Fruit fly (Drosophila melanogaster) whole organism, wandering third instar larva: ENCODE data around the gene Polr3E.
A peak's percentile ranks its signal among the peaks of the same experiment; 100 is the strongest.

Source experiments
- Abd-B ChIP-seq: fragments of >200 bp; optimal IDR thresholded peaks from 2 replicates; lab custom pipeline; 2017; ENCODE audit warnings: missing biosample characterization, missing genetic modification characterization
- CG32264 ChIP-seq: fragments of 200-800 bp; sonication (Bioruptor generic); optimal IDR thresholded peaks from 2 replicates; lab custom pipeline; 2016; ENCODE audit warnings: missing biosample characterization, missing genetic modification characterization
- CG9705 ChIP-seq: fragments of 200-800 bp; sonication (Bioruptor generic); optimal IDR thresholded peaks from 2 replicates; lab custom pipeline; 2018; ENCODE audit warnings: missing biosample characterization, mild to moderate bottlenecking, missing genetic modification characterization
- CrebA ChIP-seq: fragments of 200-800 bp; sonication (Bioruptor generic); optimal IDR thresholded peaks from 2 replicates; lab custom pipeline; 2016; ENCODE audit warnings: missing biosample characterization, mild to moderate bottlenecking, missing genetic modification characterization, borderline replicate concordance
- Dfd ChIP-seq: fragments of >200 bp; optimal IDR thresholded peaks from 2 replicates; lab custom pipeline; 2017; ENCODE audit warnings: missing biosample characterization, missing genetic modification characterization
- Dif ChIP-seq: fragments of 200-275, 200-300 bp; sonication (Bioruptor generic); optimal IDR thresholded peaks from 2 replicates; lab custom pipeline; 2018; ENCODE audit warnings: missing biosample characterization, missing genetic modification characterization; ENCODE audit not compliant: partially characterized antibody
- GATAd ChIP-seq: sonication (Bioruptor generic); optimal IDR thresholded peaks from 2 replicates; lab custom pipeline; 2016; ENCODE audit warnings: missing biosample characterization, missing genetic modification characterization
- HLH106 ChIP-seq: fragments of 200-800 bp; optimal IDR thresholded peaks from 3 replicates; lab custom pipeline; 2019; ENCODE audit warnings: missing biosample characterization, mild to moderate bottlenecking, missing genetic modification characterization, moderate library complexity
- Hnf4 ChIP-seq: fragments of 200-800 bp; sonication (Bioruptor generic); optimal IDR thresholded peaks from 2 replicates; lab custom pipeline; 2016; ENCODE audit warnings: missing biosample characterization, mild to moderate bottlenecking, missing genetic modification characterization
- Hr78 ChIP-seq: fragments of >200 bp; optimal IDR thresholded peaks from 2 replicates; lab custom pipeline; 2017; ENCODE audit warnings: missing biosample characterization, missing genetic modification characterization
- Hr83 ChIP-seq: fragments of 200-300 bp; sonication (Bioruptor generic); optimal IDR thresholded peaks from 2 replicates; lab custom pipeline; 2016; ENCODE audit warnings: missing biosample characterization, mild to moderate bottlenecking, missing genetic modification characterization, moderate library complexity; ENCODE audit not compliant: poor library complexity, severe bottlenecking
- Jra ChIP-seq: sonication (Bioruptor generic); optimal IDR thresholded peaks from 2 replicates; lab custom pipeline; 2016; ENCODE audit warnings: missing biosample characterization, missing genetic modification characterization
- Mio ChIP-seq: sonication (Bioruptor generic); optimal IDR thresholded peaks from 2 replicates; lab custom pipeline; 2016; ENCODE audit warnings: missing biosample characterization, missing genetic modification characterization
- Myc ChIP-seq: fragments of >200 bp; optimal IDR thresholded peaks from 2 replicates; lab custom pipeline; 2017
- N ChIP-seq: fragments of >200 bp; optimal IDR thresholded peaks from 2 replicates; lab custom pipeline; 2018; ENCODE audit warnings: missing biosample characterization, missing external identifiers, missing genetic modification characterization
- OdsH ChIP-seq: fragments of 200-800 bp; sonication (Bioruptor generic); optimal IDR thresholded peaks from 2 replicates; lab custom pipeline; 2016; ENCODE audit warnings: missing biosample characterization, mild to moderate bottlenecking, missing genetic modification characterization
- Rel ChIP-seq, 2 experiments: fragments of 200-800 bp; sonication (Bioruptor generic) in 1 of 2; optimal IDR thresholded peaks; 2 replicates in 1 of 2; 3 replicates in 1 of 2; lab custom pipeline; 2016 to 2019; ENCODE audit warnings: mild to moderate bottlenecking in 2 of 2, missing biosample characterization in 2 of 2, missing genetic modification characterization in 2 of 2, moderate library complexity in 1 of 2
- Sp1 ChIP-seq: fragments of 200-800 bp; sonication (Bioruptor generic); optimal IDR thresholded peaks from 3 replicates; lab custom pipeline; 2019; ENCODE audit warnings: missing biosample characterization, mild to moderate bottlenecking, missing genetic modification characterization, moderate library complexity
- Vsx2 ChIP-seq: fragments of 200-300, 225-300 bp; sonication (Bioruptor generic); optimal IDR thresholded peaks from 2 replicates; lab custom pipeline; 2018; ENCODE audit warnings: missing biosample characterization, missing genetic modification characterization; ENCODE audit not compliant: partially characterized antibody
- br ChIP-seq: fragments of 200-800 bp; sonication (Bioruptor generic); optimal IDR thresholded peaks from 2 replicates; lab custom pipeline; 2016; ENCODE audit warnings: missing biosample characterization, missing genetic modification characterization
- brk ChIP-seq: fragments of 200-800 bp; sonication (Bioruptor generic); optimal IDR thresholded peaks from 2 replicates; lab custom pipeline; 2016; ENCODE audit warnings: missing biosample characterization, mild to moderate bottlenecking, missing genetic modification characterization
- dl ChIP-seq, 2 experiments: fragments of 175-275, 200-275 bp in 1 of 2; fragments of 200-275 bp in 1 of 2; sonication (Bioruptor generic); optimal IDR thresholded peaks; lab custom pipeline; 2018; ENCODE audit warnings: mild to moderate bottlenecking in 2 of 2, missing biosample characterization in 2 of 2, missing genetic modification characterization in 2 of 2, moderate library complexity in 2 of 2; ENCODE audit not compliant: partially characterized antibody in 2 of 2, insufficient read depth in 1 of 2
- dmrt93B ChIP-seq: fragments of 200-800 bp; sonication (Bioruptor generic); optimal IDR thresholded peaks from 2 replicates; lab custom pipeline; 2018; ENCODE audit warnings: missing biosample characterization, mild to moderate bottlenecking, missing genetic modification characterization
- dsf ChIP-seq: sonication (Bioruptor generic); optimal IDR thresholded peaks from 2 replicates; lab custom pipeline; 2016; ENCODE audit warnings: missing biosample characterization, missing genetic modification characterization, borderline replicate concordance
- ey ChIP-seq: fragments of 200-800 bp; sonication (Bioruptor generic); optimal IDR thresholded peaks from 2 replicates; lab custom pipeline; 2016; ENCODE audit warnings: missing biosample characterization, missing genetic modification characterization
- foxo ChIP-seq, 2 experiments: fragments of 200-800 bp; sonication (Bioruptor generic); optimal IDR thresholded peaks; 2 replicates in 1 of 2; 3 replicates in 1 of 2; lab custom pipeline; 2016 to 2017; ENCODE audit warnings: missing biosample characterization in 2 of 2, missing genetic modification characterization in 2 of 2
- fru ChIP-seq: fragments of 200-800 bp; sonication (Bioruptor generic); optimal IDR thresholded peaks from 3 replicates; lab custom pipeline; 2016; ENCODE audit warnings: missing biosample characterization, mild to moderate bottlenecking, missing genetic modification characterization
- h ChIP-seq: fragments of 200-800 bp; sonication (Bioruptor generic); optimal IDR thresholded peaks from 3 replicates; lab custom pipeline; 2016; ENCODE audit warnings: missing biosample characterization, mild to moderate bottlenecking, missing genetic modification characterization
- jim ChIP-seq: fragments of 175-275, 200-325 bp; sonication (Bioruptor generic); optimal IDR thresholded peaks from 2 replicates; lab custom pipeline; 2016; ENCODE audit warnings: missing biosample characterization, mild to moderate bottlenecking, missing genetic modification characterization
- lola ChIP-seq: fragments of >200 bp; optimal IDR thresholded peaks from 2 replicates; lab custom pipeline; 2017; ENCODE audit warnings: missing biosample characterization, missing genetic modification characterization
- pan ChIP-seq: fragments of >200 bp; optimal IDR thresholded peaks from 2 replicates; lab custom pipeline; 2017
- psq ChIP-seq: fragments of 200-800 bp; sonication (Bioruptor generic); optimal IDR thresholded peaks from 3 replicates; lab custom pipeline; 2017; ENCODE audit warnings: missing biosample characterization, mild to moderate bottlenecking, missing genetic modification characterization, moderate library complexity
- rgr ChIP-seq: fragments of 200-800 bp; sonication (Bioruptor generic); optimal IDR thresholded peaks from 3 replicates; lab custom pipeline; 2016; ENCODE audit warnings: missing biosample characterization, mild to moderate bottlenecking, missing genetic modification characterization
- sage ChIP-seq: fragments of 200-800 bp; sonication (Bioruptor generic); optimal IDR thresholded peaks from 2 replicates; lab custom pipeline; 2016; ENCODE audit warnings: missing biosample characterization, mild to moderate bottlenecking, missing genetic modification characterization
- sv ChIP-seq: fragments of 200-800 bp; sonication (Bioruptor generic); optimal IDR thresholded peaks from 3 replicates; lab custom pipeline; 2016; ENCODE audit warnings: missing biosample characterization, missing genetic modification characterization
- tai ChIP-seq: sonication (Bioruptor generic); optimal IDR thresholded peaks from 2 replicates; lab custom pipeline; 2016; ENCODE audit warnings: missing biosample characterization, missing genetic modification characterization
- usp ChIP-seq: fragments of >200 bp; optimal IDR thresholded peaks from 2 replicates; lab custom pipeline; 2017; ENCODE audit warnings: missing biosample characterization, missing genetic modification characterization
- woc ChIP-seq: sonication (Bioruptor generic); optimal IDR thresholded peaks from 2 replicates; lab custom pipeline; 2016; ENCODE audit warnings: missing biosample characterization, mild to moderate bottlenecking, missing genetic modification characterization

Gene Polr3E

dm6 chr3L:21040831-21041230 lies 9.2 kb downstream of the Polr3E start:
- TF ChIP-seq fru (GFP tag; lab: Kevin White, UChicago) (no peak), Sp1 (GFP tag; lab: Kevin White, UChicago) (no peak), Rel (GFP tag; optimal IDR thresholded peaks at IDR 0.05; lab: Kevin White, UChicago) (no peak), Rel (tag; optimal IDR thresholded peaks at IDR 0.05; lab: Kevin White, UChicago) (peak; percentile 43)

dm6 chr3L:21041952-21042933 lies 10.6 kb downstream of the Polr3E start:
- TF ChIP-seq Hnf4 (GFP tag; lab: Kevin White, UChicago) (peak; percentile 7), ey (GFP tag; lab: Kevin White, UChicago) (peak; percentile 26), CG9705 (GFP tag; lab: Kevin White, UChicago) (no peak), HLH106 (tag; lab: Kevin White, UChicago) (peak; percentile 48), jim (GFP tag; lab: Kevin White, UChicago) (no peak), lola (GFP tag; lab: Kevin White, UChicago) (no peak), psq (GFP tag; lab: Kevin White, UChicago) (peak; percentile 18), OdsH (peak; percentile 9), br (GFP tag; lab: Kevin White, UChicago) (peak; percentile 20), sage (GFP tag; lab: Kevin White, UChicago) (no peak), pan (lab: Kevin White, UChicago) (no peak), sv (GFP tag; lab: Kevin White, UChicago) (no peak), dl (GFP tag; optimal IDR thresholded peaks at IDR 0.05; lab: Kevin White, UChicago; ENCODE audit: insufficient read depth in 1 of 2, partially characterized antibody in 2 of 2) (no peak), CrebA (GFP tag; lab: Kevin White, UChicago) (no peak), tai (GFP tag; lab: Kevin White, UChicago) (no peak), rgr (GFP tag; lab: Kevin White, UChicago) (peak; percentile 19), woc (GFP tag; lab: Kevin White, UChicago) (no peak), Dfd (GFP tag; lab: Kevin White, UChicago) (no peak), foxo (GFP tag; optimal IDR thresholded peaks at IDR 0.05; lab: Kevin White, UChicago) (peak in 1 of 2 experiments; percentile 50), Myc (lab: Kevin White, UChicago) (no peak), CG32264 (GFP tag; lab: Kevin White, UChicago) (no peak), Jra (GFP tag; lab: Kevin White, UChicago) (no peak), Abd-B (GFP tag; lab: Kevin White, UChicago) (no peak), brk (no peak), Vsx2 (GFP tag; lab: Kevin White, UChicago) (no peak), N (GFP tag; lab: Kevin White, UChicago) (no peak), fru (GFP tag; lab: Kevin White, UChicago) (peak; percentile 1), usp (GFP tag; lab: Kevin White, UChicago) (no peak), Dif (GFP tag; lab: Kevin White, UChicago) (no peak), Mio (GFP tag; lab: Kevin White, UChicago) (no peak), Hr78 (GFP tag; lab: Kevin White, UChicago) (no peak), Rel (GFP tag; optimal IDR thresholded peaks at IDR 0.05; lab: Kevin White, UChicago) (no peak), Rel (tag; optimal IDR thresholded peaks at IDR 0.05; lab: Kevin White, UChicago) (peak; percentile 8), dmrt93B (GFP tag; lab: Kevin White, UChicago) (peak; percentile 6), GATAd (no peak), dsf (GFP tag; lab: Kevin White, UChicago) (no peak), h (GFP tag; lab: Kevin White, UChicago) (peak; percentile 41), Sp1 (GFP tag; lab: Kevin White, UChicago) (peak; percentile 53), Hr83 (GFP tag; lab: Kevin White, UChicago) (no peak)
